Worm (Caenorhabditis elegans): ENCODE results near the gene str-7.

DNA sequence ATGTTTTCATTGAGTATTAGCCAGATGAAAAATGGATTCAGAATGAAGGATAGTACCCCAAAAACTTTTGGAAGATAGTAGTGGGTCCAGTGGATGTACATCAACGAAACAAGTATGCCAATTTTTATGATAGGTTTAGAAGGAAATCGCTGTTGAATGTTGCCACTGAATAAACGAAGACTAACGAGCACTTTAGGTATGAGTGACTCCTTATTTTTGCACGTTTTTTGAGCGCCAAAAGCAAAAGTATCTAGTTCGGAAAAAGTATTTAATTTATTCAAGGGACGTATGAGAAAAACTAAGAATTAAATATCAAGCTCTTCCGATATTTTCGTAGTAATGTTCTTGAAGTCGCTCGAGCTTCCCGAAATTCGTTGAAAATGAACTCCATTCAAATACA is 25.5 kb downstream of the str-7 start, which contains the start of gene srj-10:
- TF ChIP-seq snpc-4 (tag; optimal IDR thresholded peaks at IDR 0.05) (no peak), nhr-11 (tag; optimal IDR thresholded peaks at IDR 0.05) (no peak), grh-1 (GFP tag; IDR thresholded peaks at IDR 0.05) (no peak), nhr-76 (tag; optimal IDR thresholded peaks at IDR 0.05) (no peak)
